Worm (Caenorhabditis elegans) whole organism, L4 larva: ENCODE results near the gene glp-1.

Source experiments
- F37D6.2 ChIP-seq: sonication (generic microtip); optimal IDR thresholded peaks from 2 replicates; lab custom pipeline; 2016; ENCODE audit warnings: mild to moderate bottlenecking, missing genetic modification characterization, missing compliant biosample characterization
- F44E2.7 ChIP-seq: fragments of 200-800 bp; sonication (Bioruptor generic); IDR thresholded peaks from 2 replicates; pipeline ENCODE4 v2.1.2; 2022; ENCODE audit warnings: missing genetic modification characterization, missing compliant biosample characterization
- Y105C5A.15 ChIP-seq: fragments of 200-800 bp; sonication (Bioruptor generic); IDR thresholded peaks from 2 replicates; pipeline ENCODE4 v1.3.6; 2022; ENCODE audit warnings: missing genetic modification characterization, missing compliant biosample characterization
- Y48G9A.11 ChIP-seq: fragments of 200-800 bp; sonication (Bioruptor generic); IDR thresholded peaks from 2 replicates; pipeline ENCODE4 v1.3.6; 2022; ENCODE audit warnings: missing genetic modification reagents, missing genetic modification characterization, missing compliant biosample characterization
- Y5F2A.4 ChIP-seq: fragments of 200-800 bp; sonication (Bioruptor generic); optimal IDR thresholded peaks from 2 replicates; lab custom pipeline; 2018; ENCODE audit warnings: mild to moderate bottlenecking, missing genetic modification characterization, missing compliant biosample characterization
- ZK337.2 ChIP-seq: fragments of 200-800 bp; sonication (Bioruptor generic); IDR thresholded peaks from 2 replicates; pipeline ENCODE4 v1.3.6; 2022; ENCODE audit warnings: missing genetic modification reagents, missing genetic modification characterization, missing compliant biosample characterization
- aha-1 ChIP-seq: fragments of 150-350 bp; peaks from one replicate; lab custom pipeline; 2014; ENCODE audit warnings: missing biosample characterization, missing genetic modification characterization
- aly-2 ChIP-seq: sonication (generic microtip); optimal IDR thresholded peaks from 2 replicates; lab custom pipeline; 2018; ENCODE audit warnings: missing biosample characterization, missing genetic modification characterization
- ama-1 ChIP-seq: fragments of 150-350 bp; optimal IDR thresholded peaks from 2 replicates; lab custom pipeline; 2014; ENCODE audit warnings: inconsistent platforms, mixed read lengths
- ceh-28 ChIP-seq: fragments of 150-350 bp; optimal IDR thresholded peaks from 2 replicates; lab custom pipeline; 2014; ENCODE audit warnings: missing biosample characterization, missing genetic modification reagents, missing genetic modification characterization
- ceh-32 ChIP-seq: sonication (generic microtip); optimal IDR thresholded peaks from 2 replicates; lab custom pipeline; 2016; ENCODE audit warnings: mild to moderate bottlenecking, missing genetic modification characterization, missing compliant biosample characterization; ENCODE audit not compliant: poor library complexity
- ceh-62 ChIP-seq: sonication (generic microtip); optimal IDR thresholded peaks from 2 replicates; lab custom pipeline; 2017; ENCODE audit warnings: missing biosample characterization, missing genetic modification characterization
- ceh-82 ChIP-seq: sonication (generic microtip); optimal IDR thresholded peaks from 2 replicates; lab custom pipeline; 2017; ENCODE audit warnings: missing biosample characterization, missing genetic modification characterization
- ctbp-1 ChIP-seq: fragments of 200-800 bp; sonication (Bioruptor generic); IDR thresholded peaks from 2 replicates; pipeline ENCODE4 v1.3.6; 2022; ENCODE audit warnings: missing genetic modification reagents, missing genetic modification characterization, missing compliant biosample characterization
- daf-12 ChIP-seq: fragments of 150-350 bp; optimal IDR thresholded peaks from 2 replicates; lab custom pipeline; 2014; ENCODE audit warnings: missing biosample characterization, missing genetic modification reagents, missing genetic modification characterization
- daf-16 ChIP-seq, 3 experiments: sonication (generic microtip); optimal IDR thresholded peaks; 2 replicates each; lab custom pipeline; 2016 to 2017; ENCODE audit warnings: missing genetic modification characterization in 3 of 3, missing genetic modification reagents in 3 of 3, mild to moderate bottlenecking in 2 of 3, missing compliant biosample characterization in 2 of 3, missing biosample characterization in 1 of 3, moderate library complexity in 1 of 3
- dmd-6 ChIP-seq: fragments of 200-800 bp; sonication (Bioruptor generic); IDR thresholded peaks from 2 replicates; pipeline ENCODE4 v1.3.6; 2022; ENCODE audit warnings: missing genetic modification reagents, missing genetic modification characterization, missing compliant biosample characterization
- dpl-1 ChIP-seq: fragments of 150-350 bp; optimal IDR thresholded peaks from 2 replicates; lab custom pipeline; 2014; ENCODE audit warnings: missing biosample characterization, missing genetic modification reagents, missing genetic modification characterization
- egl-27 ChIP-seq: sonication (generic microtip); optimal IDR thresholded peaks from 3 replicates; lab custom pipeline; 2017; ENCODE audit warnings: missing biosample characterization, missing genetic modification reagents, missing genetic modification characterization
- fkh-10 ChIP-seq: fragments of 150-350 bp; optimal IDR thresholded peaks from 2 replicates; lab custom pipeline; 2014; ENCODE audit warnings: missing biosample characterization, missing genetic modification reagents, missing genetic modification characterization
- fos-1 ChIP-seq: fragments of 150-350 bp; optimal IDR thresholded peaks from 2 replicates; lab custom pipeline; 2014; ENCODE audit warnings: missing biosample characterization, missing genetic modification characterization
- jun-1 ChIP-seq: fragments of 150-350 bp; optimal IDR thresholded peaks from 2 replicates; lab custom pipeline; 2014; ENCODE audit warnings: missing biosample characterization, missing genetic modification reagents, missing genetic modification characterization
- lim-7 ChIP-seq: fragments of 200-800 bp; sonication (Bioruptor generic); IDR thresholded peaks from 2 replicates; pipeline ENCODE4 v1.3.6; 2022; ENCODE audit warnings: missing genetic modification characterization, missing compliant biosample characterization
- lin-15B ChIP-seq: fragments of 150-350 bp; sonication (generic microtip); optimal IDR thresholded peaks from 3 replicates; lab custom pipeline; 2014; ENCODE audit warnings: missing biosample characterization, missing genetic modification characterization
- lin-29 ChIP-seq: fragments of 200-800 bp; sonication (Bioruptor generic); IDR thresholded peaks from 2 replicates; pipeline ENCODE4 v1.3.6; 2022; ENCODE audit warnings: missing genetic modification reagents, missing genetic modification characterization, missing compliant biosample characterization
- madf-5 ChIP-seq, 2 experiments: fragments of 200-800 bp; sonication (Bioruptor generic); IDR thresholded peaks; 2 replicates each; pipeline ENCODE4 v1.3.6; 2022; ENCODE audit warnings: missing compliant biosample characterization in 2 of 2, missing genetic modification characterization in 2 of 2
- madf-9 ChIP-seq: fragments of 200-800 bp; sonication (Bioruptor generic); conservative IDR thresholded peaks from 2 replicates; pipeline ENCODE4 v1.3.6; 2022; ENCODE audit warnings: missing genetic modification reagents, missing genetic modification characterization, missing compliant biosample characterization
- mdl-1 ChIP-seq, 2 experiments: fragments of 150-350 bp in 1 of 2; sonication (generic microtip) in 1 of 2; optimal IDR thresholded peaks; 2 replicates each; lab custom pipeline; 2014 to 2017; ENCODE audit warnings: missing biosample characterization in 2 of 2, missing genetic modification characterization in 2 of 2
- mdt-29 ChIP-seq: fragments of 200-800 bp; sonication (Bioruptor generic); IDR thresholded peaks from 2 replicates; pipeline ENCODE4 v1.3.6; 2022; ENCODE audit warnings: missing genetic modification reagents, missing genetic modification characterization, missing compliant biosample characterization
- mxl-2 ChIP-seq: fragments of 200-800 bp; sonication (Bioruptor generic); conservative IDR thresholded peaks from 2 replicates; pipeline ENCODE4 v1.3.6; 2022; ENCODE audit warnings: missing genetic modification reagents, missing genetic modification characterization, missing compliant biosample characterization
- nhr-11 ChIP-seq: fragments of 150-350 bp; optimal IDR thresholded peaks from 2 replicates; lab custom pipeline; 2014; ENCODE audit warnings: missing biosample characterization, missing genetic modification characterization
- nhr-111 ChIP-seq: fragments of 200-800 bp; sonication (Bioruptor generic); optimal IDR thresholded peaks from 2 replicates; lab custom pipeline; 2018; ENCODE audit warnings: mild to moderate bottlenecking, missing genetic modification characterization, missing compliant biosample characterization
- nhr-25 ChIP-seq: sonication (generic microtip); optimal IDR thresholded peaks from 2 replicates; lab custom pipeline; 2017; ENCODE audit warnings: missing genetic modification characterization, mild to moderate bottlenecking, missing compliant biosample characterization, antibody characterized with exemption, moderate library complexity, borderline replicate concordance; ENCODE audit not compliant: insufficient read depth
- nhr-41 ChIP-seq: fragments of 200-800 bp; sonication (Bioruptor generic); IDR thresholded peaks from 2 replicates; pipeline ENCODE4 v1.3.6; 2022; ENCODE audit warnings: missing genetic modification reagents, missing genetic modification characterization, missing compliant biosample characterization
- nhr-42 ChIP-seq: fragments of 200-800 bp; sonication (Bioruptor generic); IDR thresholded peaks from 2 replicates; pipeline ENCODE4 v1.3.6; 2022; ENCODE audit warnings: missing genetic modification characterization, missing compliant biosample characterization
- nhr-48 ChIP-seq: sonication (generic microtip); optimal IDR thresholded peaks from 2 replicates; lab custom pipeline; 2016; ENCODE audit warnings: mild to moderate bottlenecking, missing genetic modification characterization, missing compliant biosample characterization
- nhr-6 ChIP-seq: fragments of 150-350 bp; optimal IDR thresholded peaks from 2 replicates; lab custom pipeline; 2014; ENCODE audit warnings: missing biosample characterization, missing genetic modification characterization
- pha-4 ChIP-seq, 2 experiments: fragments of 150-350 bp in 1 of 2; fragments of 200-800 bp in 1 of 2; sonication (Bioruptor generic) in 1 of 2; IDR thresholded peaks in 1 of 2; optimal IDR thresholded peaks in 1 of 2; 2 replicates each; pipeline versions ENCODE4 v1.3.6 to Lab custom; 2014 to 2022; ENCODE audit warnings: missing genetic modification characterization in 2 of 2, missing genetic modification reagents in 2 of 2, missing biosample characterization in 1 of 2, missing compliant biosample characterization in 1 of 2
- php-3 ChIP-seq: fragments of 200-800 bp; sonication (Bioruptor generic); IDR thresholded peaks from 2 replicates; pipeline ENCODE4 v1.3.6; 2022; ENCODE audit warnings: missing genetic modification reagents, missing genetic modification characterization, missing compliant biosample characterization
- pqm-1 ChIP-seq: sonication (generic microtip); optimal IDR thresholded peaks from 2 replicates; lab custom pipeline; 2017; ENCODE audit warnings: missing biosample characterization, missing genetic modification characterization
- set-16 ChIP-seq: fragments of 200-800 bp; sonication (Bioruptor generic); IDR thresholded peaks from 2 replicates; pipeline ENCODE4 v1.3.6; 2022; ENCODE audit warnings: missing genetic modification reagents, missing genetic modification characterization, missing compliant biosample characterization
- skn-1 ChIP-seq: fragments of 150-350 bp; optimal IDR thresholded peaks from 2 replicates; lab custom pipeline; 2014; ENCODE audit warnings: missing biosample characterization, missing genetic modification characterization
- snpc-1.2 ChIP-seq: fragments of 200-800 bp; sonication (Bioruptor generic); IDR thresholded peaks from 2 replicates; pipeline ENCODE4 v1.3.6; 2022; ENCODE audit warnings: missing genetic modification reagents, missing genetic modification characterization, missing compliant biosample characterization
- tra-1 ChIP-seq: fragments of 200-800 bp; sonication (Bioruptor generic); IDR thresholded peaks from 2 replicates; pipeline ENCODE4 v1.3.6; 2022; ENCODE audit warnings: missing genetic modification reagents, missing genetic modification characterization, missing compliant biosample characterization
- unc-62 ChIP-seq, 3 experiments: fragments of 150-350 bp in 1 of 3; sonication (generic microtip); optimal IDR thresholded peaks in 2 of 3; peaks in 1 of 3; 1 replicate in 1 of 3; 2 replicates in 2 of 3; lab custom pipeline; 2014 to 2017; ENCODE audit warnings: missing biosample characterization in 3 of 3, missing genetic modification characterization in 3 of 3, missing genetic modification reagents in 3 of 3, missing genotype in 1 of 3
- zag-1 ChIP-seq: fragments of 150-350 bp; optimal IDR thresholded peaks from 2 replicates; lab custom pipeline; 2014; ENCODE audit warnings: missing biosample characterization, missing genetic modification characterization
- zfp-2 ChIP-seq: sonication (generic microtip); optimal IDR thresholded peaks from 2 replicates; lab custom pipeline; 2016; ENCODE audit warnings: mild to moderate bottlenecking, missing genetic modification characterization, missing compliant biosample characterization
- zfp-3 ChIP-seq: fragments of 200-800 bp; sonication (Bioruptor generic); conservative IDR thresholded peaks from 2 replicates; pipeline ENCODE4 v1.3.6; 2022; ENCODE audit warnings: missing genetic modification reagents, missing genetic modification characterization, missing compliant biosample characterization
- zip-2 ChIP-seq: fragments of 150-350 bp; optimal IDR thresholded peaks from 2 replicates; lab custom pipeline; 2014; ENCODE audit warnings: missing biosample characterization, missing genetic modification characterization
- ztf-7 ChIP-seq: fragments of 150-350 bp; optimal IDR thresholded peaks from 2 replicates; lab custom pipeline; 2014; ENCODE audit warnings: missing biosample characterization, missing genetic modification characterization

The glp-1 gene

DNA sequence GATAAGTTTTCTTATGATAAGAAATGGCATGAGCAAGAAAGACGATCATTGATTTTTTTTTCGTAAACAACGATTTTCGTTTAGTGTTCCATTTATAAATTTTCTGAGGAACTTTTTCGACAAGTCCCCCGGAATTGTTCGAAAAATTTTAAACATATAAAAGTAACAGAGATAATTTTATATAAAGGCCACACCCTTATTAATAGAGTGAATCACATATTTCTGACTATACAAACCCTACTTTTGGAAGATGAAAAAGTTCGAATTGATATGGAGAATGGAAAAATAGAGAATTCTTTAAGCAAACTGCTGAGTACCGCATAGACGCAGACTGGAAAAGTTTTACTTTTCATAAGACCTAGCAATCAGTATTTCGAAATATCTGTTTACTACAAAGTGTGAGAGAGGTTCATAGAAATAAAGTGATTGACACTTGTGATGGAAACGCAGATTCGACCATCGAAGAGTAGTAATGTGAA is 40.9 kb upstream of the glp-1 start (continued):
- peak; percentile 23 to 52 for TF ChIP-seq daf-16 (GFP tag; optimal IDR thresholded peaks at IDR 0.05; lab: Kevin White, UChicago)
- peak; percentile 97 for TF ChIP-seq daf-16 (tag; optimal IDR thresholded peaks at IDR 0.05; lab: Kevin White, UChicago)
- TF ChIP-seq F44E2.7 (GFP tag; lab: Robert Waterston, UW) = 0 out of 2 replicates have a peak, but pooled peaks have one; percentile 14
- TF ChIP-seq jun-1 (tag; lab: Kevin White, UChicago) = peak; percentile 31
- TF ChIP-seq nhr-25 (tag; lab: Kevin White, UChicago) = peak; percentile 10
- TF ChIP-seq lin-29 (GFP tag; lab: Robert Waterston, UW) = peak; percentile 53; the same call in 1 of the 2 replicates
- TF ChIP-seq pha-4 (GFP tag; IDR thresholded peaks at IDR 0.05; lab: Robert Waterston, UW) = peak; percentile 81
- peak; percentile 82 for TF ChIP-seq pha-4 (tag; optimal IDR thresholded peaks at IDR 0.05; lab: Kevin White, UChicago)
- no peak for TF ChIP-seq daf-12 (tag; lab: Kevin White, UChicago)
- peak; percentile 46; the same call in 1 of the 2 replicates for TF ChIP-seq snpc-1.2 (GFP tag; lab: Robert Waterston, UW)
- TF ChIP-seq zip-2 (tag; lab: Kevin White, UChicago) = peak; percentile 74
- TF ChIP-seq mxl-2 (GFP tag; lab: Robert Waterston, UW) = no peak
- no peak for TF ChIP-seq aly-2 (tag; lab: Kevin White, UChicago)
- no peak for TF ChIP-seq fos-1
- TF ChIP-seq dmd-6 (GFP tag; lab: Robert Waterston, UW) = peak; percentile 63
- no peak for TF ChIP-seq ceh-62
- TF ChIP-seq aha-1 (tag; lab: Kevin White, UChicago) = peak; percentile 98
- peak; percentile 19 for TF ChIP-seq pqm-1
- no peak for TF ChIP-seq ceh-82 (tag; lab: Kevin White, UChicago)
- peak; percentile 29; the same call in 1 of the 2 replicates for TF ChIP-seq php-3 (GFP tag; lab: Robert Waterston, UW)
- no peak for TF ChIP-seq Y48G9A.11
- peak; percentile 87 for TF ChIP-seq tra-1 (GFP tag; lab: Robert Waterston, UW)
- TF ChIP-seq nhr-41 (GFP tag; lab: Robert Waterston, UW) = 0 out of 2 replicates have a peak, but pooled peaks have one; percentile 43
- TF ChIP-seq nhr-11 (tag; lab: Kevin White, UChicago) = no peak
- no peak for TF ChIP-seq fkh-10 (GFP tag; lab: Kevin White, UChicago)
- peak; percentile 65 for TF ChIP-seq ztf-7
- TF ChIP-seq zfp-3 (GFP tag; lab: Robert Waterston, UW) = peak; percentile 98
- no peak; the same call in none of the 2 replicates for TF ChIP-seq nhr-42
- TF ChIP-seq ZK337.2 (GFP tag; lab: Robert Waterston, UW) = no peak
- TF ChIP-seq lin-15B = no peak
- TF ChIP-seq madf-9 (GFP tag; lab: Robert Waterston, UW) = peak; percentile 62
- peak; percentile 66; the same call in 1 of the 2 replicates for TF ChIP-seq lim-7 (GFP tag; lab: Robert Waterston, UW)
- no peak for TF ChIP-seq zag-1 (tag; lab: Kevin White, UChicago)
- TF ChIP-seq dpl-1 = peak; percentile 51
- TF ChIP-seq unc-62 (GFP tag; optimal IDR thresholded peaks at IDR 0.05 in 1 of 2; lab: Kevin White, UChicago) = no peak
- TF ChIP-seq unc-62 (tag; optimal IDR thresholded peaks at IDR 0.05; lab: Kevin White, UChicago) = no peak
- TF ChIP-seq mdl-1 (tag; optimal IDR thresholded peaks at IDR 0.05; lab: Kevin White, UChicago) = peak in 1 of 2 experiments; percentile 56
- TF ChIP-seq mdt-29 (GFP tag; lab: Robert Waterston, UW) = peak; percentile 85
- peak; percentile 80 for TF ChIP-seq nhr-6 (tag; lab: Kevin White, UChicago)
- TF ChIP-seq zfp-2 = no peak
- TF ChIP-seq nhr-111 = peak; percentile 58
- TF ChIP-seq madf-5 (GFP tag; IDR thresholded peaks at IDR 0.05; lab: Robert Waterston, UW) = peak in 1 of 2 experiments; percentile 4; a peak in 1 of 4 replicates
- no peak for TF ChIP-seq nhr-48 (tag; lab: Kevin White, UChicago)
- no peak for TF ChIP-seq skn-1 (tag; lab: Kevin White, UChicago)
- no peak for TF ChIP-seq set-16 (GFP tag; lab: Robert Waterston, UW)
- TF ChIP-seq ceh-32 (tag; lab: Kevin White, UChicago) = no peak
- TF ChIP-seq egl-27 (tag; lab: Kevin White, UChicago) = no peak
- TF ChIP-seq F37D6.2 (tag; lab: Kevin White, UChicago) = no peak
- TF ChIP-seq Y105C5A.15 = no peak
- TF ChIP-seq Y5F2A.4 (GFP tag; lab: Kevin White, UChicago) = no peak
- TF ChIP-seq ama-1 (lab: Kevin White, UChicago) = peak; percentile 90
- TF ChIP-seq ceh-28 (tag; lab: Kevin White, UChicago) = peak; percentile 36
- TF ChIP-seq ctbp-1 (GFP tag; lab: Robert Waterston, UW) = peak; percentile 76
